6 fruit fly cellular contexts compared by ENCODE assay signal in the genomic region with DNA sequence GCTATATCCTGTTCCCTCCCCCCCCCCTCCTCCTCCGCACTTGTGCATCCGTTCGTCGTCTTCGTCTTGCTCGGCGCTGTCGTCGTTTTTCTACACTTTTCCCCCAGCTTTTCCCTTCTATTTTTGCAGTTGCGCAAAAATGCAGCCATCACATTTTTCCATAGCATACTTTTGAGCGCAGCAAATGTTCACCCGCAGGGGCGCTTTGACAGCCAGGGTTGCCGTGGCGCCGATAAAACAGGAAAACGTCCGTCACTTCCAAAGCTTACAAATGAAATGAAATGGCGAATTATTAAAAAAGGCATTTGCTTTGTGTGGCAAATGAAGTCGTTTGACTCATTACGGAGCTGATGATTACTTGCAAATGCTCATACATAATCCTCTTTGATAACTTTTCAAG.
TF ChIP-seq lines count a peak whose summit lies in the region.

No protein-coding gene starts in this region.

- peak; percentile 8 to 22 for TF ChIP-seq CTCF in S2 (optimal IDR thresholded peaks at IDR 0.05; lab: Kevin White, UChicago)
- TF ChIP-seq CTCF in whole organism, embryonic (GFP tag; optimal IDR thresholded peaks at IDR 0.05; lab: Kevin White, UChicago): peak; percentile 60

TF ChIP-seq in whole organism, adult, 20 proteins besides CTCF, POLR2A, EP300 and RAD21:
- TF ChIP-seq CG14711 (tag; optimal IDR thresholded peaks at IDR 0.05; lab: Kevin White, UChicago) (peak; percentile 73), toe (GFP tag; optimal IDR thresholded peaks at IDR 0.05; lab: Kevin White, UChicago) (no peak)

TF ChIP-seq in whole organism, embryonic, 481 proteins besides CTCF, POLR2A, EP300 and RAD21:
- TF ChIP-seq vvl (GFP tag; IDR thresholded peaks at IDR 0.05; lab: Robert Waterston, UW) (0 out of 2 replicates have a peak, but pooled peaks have one; percentile 16), CG2116 (GFP tag; optimal IDR thresholded peaks at IDR 0.05; lab: Kevin White, UChicago) (peak; percentile 91), CG9817 (tag; optimal IDR thresholded peaks at IDR 0.05; lab: Kevin White, UChicago) (no peak), Opbp (GFP tag; IDR thresholded peaks at IDR 0.05; lab: Robert Waterston, UW; ENCODE audit: partially characterized antibody) (no peak), CG10431 (GFP tag; optimal IDR thresholded peaks at IDR 0.05; lab: Kevin White, UChicago) (no peak), Med (GFP tag; lab: Kevin White, UChicago) (peak; percentile 34), B-H1 (GFP tag; IDR thresholded peaks at IDR 0.05; lab: Robert Waterston, UW) (no peak), nerfin-2 (GFP tag; IDR thresholded peaks at IDR 0.05; lab: Robert Waterston, UW; ENCODE audit: partially characterized antibody) (no peak), CG8944 (GFP tag; optimal IDR thresholded peaks at IDR 0.05; lab: Kevin White, UChicago) (no peak), stwl (tag; optimal IDR thresholded peaks at IDR 0.05; lab: Kevin White, UChicago) (peak; percentile 81)

TF ChIP-seq in whole organism, prepupa, 60 proteins besides CTCF, POLR2A, EP300 and RAD21:
- TF ChIP-seq CG6163 (GFP tag; IDR thresholded peaks at IDR 0.05; lab: Robert Waterston, UW) (0 out of 3 replicates have a peak, but pooled peaks have one; percentile 18), fd85E (GFP tag; optimal IDR thresholded peaks at IDR 0.05; lab: Kevin White, UChicago) (no peak), dac (GFP tag; optimal IDR thresholded peaks at IDR 0.05; lab: Kevin White, UChicago) (no peak), acj6 (GFP tag; optimal IDR thresholded peaks at IDR 0.05; lab: Kevin White, UChicago) (no peak), Eip78C (GFP tag; lab: Kevin White, UChicago) (peak; percentile 12)

TF ChIP-seq in whole organism, pupa, 21 proteins besides CTCF, POLR2A, EP300 and RAD21:
- TF ChIP-seq Ets98B (GFP tag; IDR thresholded peaks at IDR 0.05; lab: Robert Waterston, UW) (0 out of 2 replicates have a peak, but pooled peaks have one; percentile 9), gl (tag; optimal IDR thresholded peaks at IDR 0.05; lab: Kevin White, UChicago) (no peak), CG8159 (tag; optimal IDR thresholded peaks at IDR 0.05; lab: Kevin White, UChicago) (no peak), CG9948 (tag; optimal IDR thresholded peaks at IDR 0.05; lab: Kevin White, UChicago) (no peak), CG14655 (GFP tag; optimal IDR thresholded peaks at IDR 0.05; lab: Kevin White, UChicago) (no peak), CG32121 (GFP tag; IDR thresholded peaks at IDR 0.05; lab: Robert Waterston, UW) (0 out of 2 replicates have a peak, but pooled peaks have one; percentile 12)

TF ChIP-seq in whole organism, wandering third instar larva, 38 proteins besides CTCF, POLR2A, EP300 and RAD21:
- TF ChIP-seq CG32264 (GFP tag; optimal IDR thresholded peaks at IDR 0.05; lab: Kevin White, UChicago) (no peak), Rel (GFP tag; optimal IDR thresholded peaks at IDR 0.05; lab: Kevin White, UChicago) (no peak), Rel (tag; optimal IDR thresholded peaks at IDR 0.05; lab: Kevin White, UChicago) (peak; percentile 26)
